Fruit fly (Drosophila melanogaster): ENCODE results near the gene CG14174.

Gene CG14174

DNA sequence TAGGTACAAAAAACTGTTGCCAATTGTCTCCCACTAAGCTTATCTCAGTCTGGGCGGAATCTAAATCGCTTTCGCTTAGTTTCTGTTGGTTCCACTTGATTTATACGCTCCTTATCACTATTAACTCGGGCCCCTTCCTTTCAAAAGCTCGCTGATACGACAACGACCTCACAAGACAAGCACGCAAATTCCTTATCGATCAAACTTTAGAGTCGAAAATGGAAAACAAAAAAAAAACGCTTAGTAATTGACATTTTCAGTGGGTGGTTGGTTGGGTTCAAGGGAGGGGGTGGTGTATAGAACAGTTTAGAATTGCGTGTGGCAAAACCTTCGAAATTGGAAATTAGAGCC is 27.7 kb upstream of the CG14174 start:
- no peak for TF ChIP-seq Myc (optimal IDR thresholded peaks at IDR 0.05)
- TF ChIP-seq h (optimal IDR thresholded peaks at IDR 0.05): no peak
- TF ChIP-seq ttk (optimal IDR thresholded peaks at IDR 0.05): no peak
- no peak for TF ChIP-seq psq (optimal IDR thresholded peaks at IDR 0.05)
- no peak for TF ChIP-seq Sin3A (optimal IDR thresholded peaks at IDR 0.05)
- no peak for TF ChIP-seq insv (optimal IDR thresholded peaks at IDR 0.05)

DNA sequence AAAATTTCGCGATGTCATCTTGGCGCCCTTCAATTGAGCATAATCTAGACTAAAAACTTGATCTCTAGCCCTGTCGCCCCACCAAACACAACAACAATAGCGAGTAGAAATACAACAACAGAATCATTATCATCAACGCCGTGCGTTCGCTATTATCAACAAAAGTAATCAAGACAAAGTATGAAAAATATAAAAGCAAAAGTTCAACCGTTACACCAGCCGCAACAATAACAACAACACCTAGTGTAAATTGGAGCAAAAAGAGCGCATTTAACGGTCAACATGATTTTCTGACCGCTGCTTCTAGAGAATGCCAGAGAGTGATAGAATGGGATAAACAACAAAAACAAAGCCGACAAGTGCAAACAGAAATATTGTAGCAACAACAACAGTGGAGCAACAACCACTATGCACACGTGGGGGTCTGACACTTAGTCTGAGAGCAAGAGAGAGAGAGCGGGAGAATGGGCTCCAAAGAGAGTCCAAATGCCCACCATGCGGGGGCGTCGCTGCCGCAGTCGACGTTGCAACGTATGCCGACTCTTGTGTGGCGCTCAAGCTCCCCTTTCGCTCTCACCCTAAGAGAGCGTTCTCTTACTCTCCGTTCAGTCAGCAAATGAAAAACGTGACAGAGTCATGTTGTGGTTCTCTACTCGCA is 26.8 kb upstream of the CG14174 start:
- TF ChIP-seq psq (optimal IDR thresholded peaks at IDR 0.05) (no peak), h (optimal IDR thresholded peaks at IDR 0.05) (no peak), Myc (optimal IDR thresholded peaks at IDR 0.05) (no peak), ttk (optimal IDR thresholded peaks at IDR 0.05) (no peak), insv (optimal IDR thresholded peaks at IDR 0.05) (no peak)

DNA sequence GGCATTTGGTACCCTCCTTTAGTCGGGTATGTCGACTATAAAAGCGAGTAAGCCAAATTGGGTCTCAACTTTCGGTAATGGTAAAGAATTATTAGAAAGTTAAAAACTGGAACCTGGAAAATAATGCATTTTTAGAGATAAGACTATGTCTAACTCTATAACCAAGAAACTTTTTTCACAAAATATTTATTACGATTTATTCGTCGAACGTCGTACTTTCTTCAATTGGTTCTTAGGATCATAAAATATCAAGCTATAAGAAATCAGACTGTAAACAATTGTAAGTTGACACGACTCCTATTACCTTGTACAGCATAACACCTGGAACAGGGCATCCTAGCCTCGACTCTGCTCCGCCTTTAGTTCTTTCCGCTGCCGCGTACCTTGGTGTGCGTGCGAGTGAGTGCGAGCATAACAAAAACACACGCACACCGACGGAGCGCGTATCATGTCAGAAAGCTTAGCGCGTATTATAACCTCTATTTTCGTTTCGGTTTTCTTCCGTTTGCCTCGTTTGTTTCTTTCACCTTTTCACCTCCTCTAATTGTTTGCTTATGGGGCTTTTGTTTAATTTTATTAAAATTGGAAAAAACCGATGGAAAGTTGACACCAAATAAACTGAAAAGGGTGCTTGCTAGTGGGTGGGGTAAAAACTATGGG is 26.1 kb upstream of the CG14174 start:
- no peak for TF ChIP-seq ttk (optimal IDR thresholded peaks at IDR 0.05)
- TF ChIP-seq Myc (optimal IDR thresholded peaks at IDR 0.05): no peak

DNA sequence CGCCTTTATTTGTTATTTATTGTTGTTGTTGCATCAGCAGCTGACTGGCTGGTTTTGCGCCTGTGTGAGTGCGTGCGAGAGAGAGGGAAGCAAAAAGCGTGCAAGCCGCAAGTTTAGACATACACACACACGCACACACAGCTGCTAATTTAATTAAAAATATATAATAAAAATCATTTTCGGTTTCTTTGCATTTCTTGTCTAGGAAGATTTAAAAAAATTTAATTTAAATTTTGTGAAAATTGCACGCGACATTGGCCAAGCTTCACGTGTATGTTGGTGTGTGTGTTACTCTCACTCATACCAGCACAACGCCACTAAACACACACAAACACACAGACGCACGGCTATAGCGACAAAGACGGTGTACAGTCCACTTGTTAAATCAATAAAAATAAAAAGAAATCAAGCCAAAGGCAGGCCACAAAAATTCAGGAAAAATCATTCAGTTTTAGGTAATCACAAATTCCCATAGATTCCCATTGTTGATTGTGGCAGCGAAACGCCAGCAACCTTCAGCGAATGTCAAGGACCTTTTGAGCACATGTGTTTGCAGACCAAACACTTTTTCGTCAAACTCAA is 25.5 kb upstream of the CG14174 start:
- TF ChIP-seq h (optimal IDR thresholded peaks at IDR 0.05) (no peak), psq (optimal IDR thresholded peaks at IDR 0.05) (no peak), ttk (optimal IDR thresholded peaks at IDR 0.05) (no peak), Myc (optimal IDR thresholded peaks at IDR 0.05) (no peak), Sin3A (optimal IDR thresholded peaks at IDR 0.05) (no peak), insv (optimal IDR thresholded peaks at IDR 0.05) (no peak)

DNA sequence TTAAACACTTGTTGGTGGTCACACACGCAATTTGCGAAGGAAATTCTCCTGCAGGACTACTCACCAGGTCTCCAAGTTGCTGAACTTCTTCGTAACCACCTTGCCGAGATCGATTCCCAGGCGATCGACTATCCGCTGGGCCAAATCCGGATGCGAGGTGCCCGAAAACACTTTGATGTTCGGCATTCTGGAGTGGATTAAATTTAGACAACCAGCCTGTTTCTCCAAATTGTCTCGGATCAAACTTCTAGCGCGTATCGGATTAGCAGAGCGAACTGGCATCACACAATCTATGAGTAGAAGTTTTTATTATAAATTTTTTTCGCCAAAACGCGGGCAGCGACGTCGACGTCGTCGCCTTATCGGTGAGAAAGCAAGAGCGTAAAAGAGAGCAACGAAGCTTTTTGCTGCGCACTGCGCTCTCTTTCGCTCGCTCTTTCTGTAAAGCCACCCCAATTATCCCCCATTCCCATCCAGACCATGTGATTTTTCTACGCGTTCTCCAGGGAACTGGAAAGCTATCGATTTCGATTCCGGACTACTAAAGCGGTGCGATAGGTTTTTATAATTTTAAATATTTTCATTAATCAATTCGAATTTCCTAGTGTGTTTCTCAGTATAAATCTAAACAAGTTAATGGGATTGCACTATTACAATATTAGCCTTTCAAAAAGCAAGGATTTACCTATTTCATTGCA is 24.8 kb upstream of the CG14174 start:
- TF ChIP-seq Myc (optimal IDR thresholded peaks at IDR 0.05) (no peak), Sin3A (optimal IDR thresholded peaks at IDR 0.05) (no peak), h (optimal IDR thresholded peaks at IDR 0.05) (no peak), ttk (optimal IDR thresholded peaks at IDR 0.05) (no peak), insv (optimal IDR thresholded peaks at IDR 0.05) (no peak), psq (optimal IDR thresholded peaks at IDR 0.05) (no peak)

DNA sequence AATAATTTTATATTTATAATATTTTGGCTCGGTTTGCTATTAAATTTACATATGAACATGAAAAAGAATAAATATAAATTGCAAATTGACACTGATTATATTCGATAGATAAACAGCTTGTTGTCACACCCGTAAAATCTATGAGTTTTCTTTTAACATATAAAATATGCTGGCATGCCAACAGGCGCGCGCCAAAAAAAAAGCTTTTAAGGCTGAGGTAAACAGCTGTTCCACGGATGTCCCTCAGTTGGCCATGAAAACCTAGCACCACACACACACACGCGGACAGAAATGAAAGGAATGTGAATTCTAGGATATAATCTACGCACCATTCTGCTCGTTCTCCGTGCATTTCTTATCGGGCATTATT is 24.3 kb upstream of the CG14174 start:
- TF ChIP-seq Sin3A (optimal IDR thresholded peaks at IDR 0.05): no peak
- no peak for TF ChIP-seq insv (optimal IDR thresholded peaks at IDR 0.05)
- no peak for TF ChIP-seq psq (optimal IDR thresholded peaks at IDR 0.05)
- no peak for TF ChIP-seq h (optimal IDR thresholded peaks at IDR 0.05)
- no peak for TF ChIP-seq ttk (optimal IDR thresholded peaks at IDR 0.05)

DNA sequence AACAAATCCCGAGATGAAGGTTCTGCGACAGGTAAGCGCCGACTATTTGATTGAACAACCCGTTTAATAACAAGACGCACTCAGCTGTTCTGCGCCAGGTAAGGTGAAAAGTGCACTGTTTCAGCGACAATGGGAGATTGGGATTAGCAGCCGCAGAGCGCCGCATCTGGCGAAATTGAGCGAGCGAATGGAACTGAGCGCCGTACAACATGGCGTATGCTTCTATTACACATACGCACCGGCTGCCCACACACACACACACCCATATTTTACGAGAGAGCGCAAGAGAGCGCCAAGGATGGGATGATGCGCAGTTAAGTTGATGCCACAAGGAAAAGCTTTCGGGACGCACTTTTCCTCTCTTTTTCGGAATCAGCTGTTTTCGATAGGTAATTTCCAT is 23.9 kb upstream of the CG14174 start:
- TF ChIP-seq Myc (optimal IDR thresholded peaks at IDR 0.05) (no peak), h (optimal IDR thresholded peaks at IDR 0.05) (no peak), insv (optimal IDR thresholded peaks at IDR 0.05) (no peak), ttk (optimal IDR thresholded peaks at IDR 0.05) (no peak), psq (optimal IDR thresholded peaks at IDR 0.05) (no peak), Sin3A (optimal IDR thresholded peaks at IDR 0.05) (no peak)

DNA sequence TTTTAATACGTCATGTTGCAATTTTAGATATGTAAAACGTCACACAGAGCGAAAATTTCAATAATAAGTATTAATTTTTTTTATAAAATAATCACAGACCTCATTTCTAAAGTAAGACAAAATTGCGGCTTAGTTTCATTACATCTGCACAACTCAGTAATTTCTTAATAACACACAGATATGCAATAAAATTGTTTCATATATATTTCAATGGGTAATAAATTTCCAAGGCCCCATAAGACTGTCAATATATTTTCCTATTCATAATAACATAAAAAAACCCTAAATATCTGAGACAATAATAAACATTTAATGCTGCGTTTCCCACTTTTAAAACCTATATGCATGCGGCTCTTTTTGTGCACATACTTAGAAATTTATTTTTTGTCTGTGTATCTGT is 23.5 kb upstream of the CG14174 start:
- TF ChIP-seq ttk (optimal IDR thresholded peaks at IDR 0.05) (no peak), Sin3A (optimal IDR thresholded peaks at IDR 0.05) (no peak), insv (optimal IDR thresholded peaks at IDR 0.05) (no peak)

DNA sequence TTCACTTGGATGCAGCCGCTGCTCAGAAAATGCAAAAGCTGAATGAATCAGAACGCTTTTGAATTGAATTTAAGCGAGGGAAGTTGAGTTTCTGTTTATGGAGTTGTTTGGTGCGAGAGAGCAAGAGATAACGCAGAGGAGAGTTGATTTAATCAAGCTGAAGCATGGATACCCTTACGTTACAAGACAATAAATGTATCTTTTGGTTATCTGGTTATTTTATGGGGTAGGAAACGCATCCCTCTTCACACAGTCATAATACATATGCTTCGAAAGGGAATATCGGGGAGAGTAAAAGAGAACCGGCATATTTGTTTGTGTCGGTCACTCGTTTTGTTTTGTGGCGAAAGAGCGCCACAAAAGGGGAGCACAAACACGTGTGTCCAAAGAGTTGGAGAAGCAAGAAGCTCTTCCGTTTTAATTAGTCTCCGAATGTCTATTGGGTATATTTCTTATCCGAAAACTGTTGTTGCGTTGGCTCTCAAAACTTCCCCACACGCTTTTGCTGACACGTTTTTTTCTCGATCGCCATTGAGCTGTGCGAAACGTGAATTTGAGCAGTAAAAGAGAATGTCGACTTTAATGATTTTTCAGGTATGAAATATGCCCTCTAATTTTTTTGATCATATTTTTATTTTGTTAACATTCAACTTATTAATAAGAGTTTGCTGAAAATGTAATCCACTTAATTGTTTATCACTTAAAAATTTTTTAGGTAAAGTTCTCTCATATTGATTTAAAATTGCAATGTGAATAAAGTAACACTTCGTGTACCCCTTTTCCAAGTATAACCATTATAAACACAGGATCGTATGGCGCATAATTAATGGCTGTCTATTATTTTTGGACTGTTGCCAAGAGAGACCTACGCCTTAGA is 22.2 kb upstream of the CG14174 start, which contains the start of gene Prps:
TSS of gene Prps (minus strand) at position 51 of the 877 bp plus-strand sequence.
- TF ChIP-seq h (optimal IDR thresholded peaks at IDR 0.05) (no peak), ttk (optimal IDR thresholded peaks at IDR 0.05) (no peak), psq (optimal IDR thresholded peaks at IDR 0.05) (no peak), Myc (optimal IDR thresholded peaks at IDR 0.05) (no peak), Sin3A (optimal IDR thresholded peaks at IDR 0.05) (no peak), insv (optimal IDR thresholded peaks at IDR 0.05) (no peak)

DNA sequence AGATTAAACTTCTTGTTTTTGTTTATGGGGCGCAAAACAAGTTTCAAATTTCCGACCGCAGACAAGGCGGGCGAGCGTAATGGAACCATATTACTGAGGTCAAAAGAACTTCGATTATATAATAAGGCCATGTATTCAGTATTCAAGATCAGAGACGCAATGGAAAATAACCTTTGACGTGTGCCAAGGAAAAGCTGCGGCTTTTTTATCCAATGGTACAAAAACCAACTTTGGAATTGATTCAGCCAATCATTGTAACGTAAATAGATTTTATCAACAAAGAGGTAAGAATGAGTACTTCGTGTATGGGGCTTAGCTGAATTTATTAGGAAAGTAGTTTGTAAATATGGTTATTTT is 21.6 kb upstream of the CG14174 start:
- no peak for TF ChIP-seq Sin3A (optimal IDR thresholded peaks at IDR 0.05)
- no peak for TF ChIP-seq insv (optimal IDR thresholded peaks at IDR 0.05)
- TF ChIP-seq h (optimal IDR thresholded peaks at IDR 0.05): no peak
- TF ChIP-seq ttk (optimal IDR thresholded peaks at IDR 0.05): no peak

DNA sequence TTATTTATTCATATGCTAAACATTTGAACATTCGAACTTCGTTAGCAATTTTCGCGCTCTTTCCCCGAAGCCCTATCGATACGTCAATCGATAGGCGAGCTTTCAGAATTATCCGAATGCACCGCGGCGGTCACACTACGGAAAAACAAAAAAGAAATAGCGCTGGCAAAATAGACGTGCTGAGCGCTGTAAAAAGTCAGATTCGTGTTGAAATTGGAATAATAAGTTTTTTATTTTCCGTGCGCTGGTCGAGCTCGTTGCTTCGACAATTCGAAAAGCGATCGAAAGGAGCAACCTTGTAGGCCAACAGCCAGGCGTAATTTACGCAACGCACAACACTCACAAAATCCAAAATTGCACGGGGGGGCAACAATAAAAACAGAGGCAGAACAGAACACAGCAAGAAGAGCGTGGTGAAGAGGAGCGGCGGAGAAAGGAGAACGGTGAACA is 20.9 kb upstream of the CG14174 start, which contains the start of gene Ubc4:
TSS of gene Ubc4 (plus strand) at position 144 of the 450 bp plus-strand sequence.
- TF ChIP-seq Myc (optimal IDR thresholded peaks at IDR 0.05): no peak
- no peak for TF ChIP-seq insv (optimal IDR thresholded peaks at IDR 0.05)
- no peak for TF ChIP-seq Sin3A (optimal IDR thresholded peaks at IDR 0.05)
- no peak for TF ChIP-seq h (optimal IDR thresholded peaks at IDR 0.05)
- no peak for TF ChIP-seq ttk (optimal IDR thresholded peaks at IDR 0.05)
- TF ChIP-seq psq (optimal IDR thresholded peaks at IDR 0.05): no peak

- no peak for TF ChIP-seq ttk (optimal IDR thresholded peaks at IDR 0.05)
- no peak for TF ChIP-seq psq (optimal IDR thresholded peaks at IDR 0.05)
- no peak for TF ChIP-seq insv (optimal IDR thresholded peaks at IDR 0.05)
These were observed 15.6 kb upstream of the CG14174 start, which contains the start of gene CG6761 for dm6 chr3L:9703495-9703894. CG6761 (minus strand) TSS chr3L:9703595.

Measured in Kc167 (cell line).